Worm (Caenorhabditis elegans) whole organism, L4 larva: Measurements from ENCODE around the gene C15H9.5.

Experiments used
- F10B5.3 ChIP-seq: sonication (generic microtip); optimal IDR thresholded peaks from 2 replicates; lab custom pipeline; 2016; ENCODE audit warnings: mild to moderate bottlenecking, missing genetic modification characterization, missing compliant biosample characterization
- F26F4.8 ChIP-seq: fragments of 200-800 bp; sonication (Bioruptor generic); conservative IDR thresholded peaks from 2 replicates; pipeline ENCODE4 v1.3.6; 2022; ENCODE audit warnings: missing genetic modification characterization, missing compliant biosample characterization
- F37D6.2 ChIP-seq: sonication (generic microtip); optimal IDR thresholded peaks from 2 replicates; lab custom pipeline; 2016; ENCODE audit warnings: mild to moderate bottlenecking, missing genetic modification characterization, missing compliant biosample characterization
- F44E2.7 ChIP-seq: fragments of 200-800 bp; sonication (Bioruptor generic); IDR thresholded peaks from 2 replicates; pipeline ENCODE4 v2.1.2; 2022; ENCODE audit warnings: missing genetic modification characterization, missing compliant biosample characterization
- T20F7.1 ChIP-seq: fragments of 200-800 bp; sonication (Bioruptor generic); optimal IDR thresholded peaks from 2 replicates; lab custom pipeline; 2018; ENCODE audit warnings: mild to moderate bottlenecking, missing genetic modification characterization, missing compliant biosample characterization
- Y48G9A.11 ChIP-seq: fragments of 200-800 bp; sonication (Bioruptor generic); IDR thresholded peaks from 2 replicates; pipeline ENCODE4 v1.3.6; 2022; ENCODE audit warnings: missing genetic modification reagents, missing genetic modification characterization, missing compliant biosample characterization
- ZK337.2 ChIP-seq: fragments of 200-800 bp; sonication (Bioruptor generic); IDR thresholded peaks from 2 replicates; pipeline ENCODE4 v1.3.6; 2022; ENCODE audit warnings: missing genetic modification reagents, missing genetic modification characterization, missing compliant biosample characterization
- aha-1 ChIP-seq: fragments of 150-350 bp; peaks from one replicate; lab custom pipeline; 2014; ENCODE audit warnings: missing biosample characterization, missing genetic modification characterization
- attf-4 ChIP-seq: sonication (generic microtip); optimal IDR thresholded peaks from 3 replicates; lab custom pipeline; 2017; ENCODE audit warnings: missing biosample characterization, missing genetic modification characterization
- ceh-20 ChIP-seq: fragments of 200-800 bp; sonication (Bioruptor generic); IDR thresholded peaks from 2 replicates; pipeline ENCODE4 v1.3.6; 2022; ENCODE audit warnings: missing genetic modification reagents, missing genetic modification characterization, missing compliant biosample characterization
- cey-2 ChIP-seq: sonication (generic microtip); optimal IDR thresholded peaks from 3 replicates; lab custom pipeline; 2017; ENCODE audit warnings: missing genetic modification characterization, mild to moderate bottlenecking, missing compliant biosample characterization, antibody characterized with exemption, borderline replicate concordance; ENCODE audit not compliant: insufficient read depth
- daf-16 ChIP-seq, 3 experiments: sonication (generic microtip); optimal IDR thresholded peaks; 2 replicates each; lab custom pipeline; 2016 to 2017; ENCODE audit warnings: missing genetic modification characterization in 3 of 3, missing genetic modification reagents in 3 of 3, mild to moderate bottlenecking in 2 of 3, missing compliant biosample characterization in 2 of 3, missing biosample characterization in 1 of 3, moderate library complexity in 1 of 3
- daf-8 ChIP-seq: fragments of 200-800 bp; sonication (Bioruptor generic); IDR thresholded peaks from 2 replicates; pipeline ENCODE4 v1.3.6; 2022; ENCODE audit warnings: missing genetic modification characterization, missing compliant biosample characterization
- dmd-9 ChIP-seq: fragments of 200-800 bp; sonication (Bioruptor generic); IDR thresholded peaks from 2 replicates; pipeline ENCODE4 v1.3.6; 2022; ENCODE audit warnings: missing genetic modification reagents, missing genetic modification characterization, missing compliant biosample characterization
- egl-43 ChIP-seq: fragments of 200-800 bp; sonication (Bioruptor generic); IDR thresholded peaks from 2 replicates; pipeline ENCODE4 v1.3.6; 2022; ENCODE audit warnings: missing genetic modification reagents, missing genetic modification characterization, missing compliant biosample characterization
- fos-1 ChIP-seq: fragments of 150-350 bp; optimal IDR thresholded peaks from 2 replicates; lab custom pipeline; 2014; ENCODE audit warnings: missing biosample characterization, missing genetic modification characterization
- gei-8 ChIP-seq: fragments of 200-800 bp; sonication (Bioruptor generic); optimal IDR thresholded peaks from 2 replicates; lab custom pipeline; 2018; ENCODE audit warnings: mild to moderate bottlenecking, missing genetic modification characterization, missing compliant biosample characterization
- hif-1 ChIP-seq, 2 experiments: sonication (generic microtip); optimal IDR thresholded peaks; 2 replicates each; lab custom pipeline; 2016 to 2017; ENCODE audit warnings: missing compliant biosample characterization in 2 of 2, missing genetic modification characterization in 2 of 2, missing genetic modification reagents in 2 of 2, missing genotype in 2 of 2, mild to moderate bottlenecking in 1 of 2
- hlh-11 ChIP-seq: fragments of 200-800 bp; sonication (Bioruptor generic); optimal IDR thresholded peaks from 2 replicates; lab custom pipeline; 2018; ENCODE audit warnings: mild to moderate bottlenecking, missing genetic modification characterization, missing compliant biosample characterization
- lin-13 ChIP-seq: fragments of 150-350 bp; optimal IDR thresholded peaks from 2 replicates; lab custom pipeline; 2014; ENCODE audit warnings: missing biosample characterization, missing genetic modification reagents, missing genetic modification characterization
- mdl-1 ChIP-seq, 2 experiments: fragments of 150-350 bp in 1 of 2; sonication (generic microtip) in 1 of 2; optimal IDR thresholded peaks; 2 replicates each; lab custom pipeline; 2014 to 2017; ENCODE audit warnings: missing biosample characterization in 2 of 2, missing genetic modification characterization in 2 of 2
- mep-1 ChIP-seq: fragments of 150-350 bp; sonication (generic microtip); optimal IDR thresholded peaks from 3 replicates; lab custom pipeline; 2014; ENCODE audit warnings: missing biosample characterization, missing genetic modification characterization
- mxl-2 ChIP-seq: fragments of 200-800 bp; sonication (Bioruptor generic); conservative IDR thresholded peaks from 2 replicates; pipeline ENCODE4 v1.3.6; 2022; ENCODE audit warnings: missing genetic modification reagents, missing genetic modification characterization, missing compliant biosample characterization
- mxl-3 ChIP-seq: fragments of 200-800 bp; sonication (Bioruptor generic); optimal IDR thresholded peaks from 2 replicates; lab custom pipeline; 2018; ENCODE audit warnings: mild to moderate bottlenecking, missing genetic modification characterization, missing compliant biosample characterization
- nhr-11 ChIP-seq: fragments of 150-350 bp; optimal IDR thresholded peaks from 2 replicates; lab custom pipeline; 2014; ENCODE audit warnings: missing biosample characterization, missing genetic modification characterization
- nhr-237 ChIP-seq: sonication (generic microtip); optimal IDR thresholded peaks from 2 replicates; lab custom pipeline; 2017; ENCODE audit warnings: missing biosample characterization, missing genetic modification characterization
- nhr-25 ChIP-seq: sonication (generic microtip); optimal IDR thresholded peaks from 2 replicates; lab custom pipeline; 2017; ENCODE audit warnings: missing genetic modification characterization, mild to moderate bottlenecking, missing compliant biosample characterization, antibody characterized with exemption, moderate library complexity, borderline replicate concordance; ENCODE audit not compliant: insufficient read depth
- nhr-41 ChIP-seq: fragments of 200-800 bp; sonication (Bioruptor generic); IDR thresholded peaks from 2 replicates; pipeline ENCODE4 v1.3.6; 2022; ENCODE audit warnings: missing genetic modification reagents, missing genetic modification characterization, missing compliant biosample characterization
- nhr-6 ChIP-seq: fragments of 150-350 bp; optimal IDR thresholded peaks from 2 replicates; lab custom pipeline; 2014; ENCODE audit warnings: missing biosample characterization, missing genetic modification characterization
- nhr-76 ChIP-seq: fragments of 150-350 bp; optimal IDR thresholded peaks from 2 replicates; lab custom pipeline; 2014; ENCODE audit warnings: missing biosample characterization, missing genetic modification characterization
- php-3 ChIP-seq: fragments of 200-800 bp; sonication (Bioruptor generic); IDR thresholded peaks from 2 replicates; pipeline ENCODE4 v1.3.6; 2022; ENCODE audit warnings: missing genetic modification reagents, missing genetic modification characterization, missing compliant biosample characterization
- pqm-1 ChIP-seq: sonication (generic microtip); optimal IDR thresholded peaks from 2 replicates; lab custom pipeline; 2017; ENCODE audit warnings: missing biosample characterization, missing genetic modification characterization
- rbr-2 ChIP-seq: sonication (generic microtip); optimal IDR thresholded peaks from 2 replicates; lab custom pipeline; 2016; ENCODE audit warnings: missing genotype, missing genetic modification characterization, missing compliant biosample characterization
- saeg-2 ChIP-seq: fragments of 200-800 bp; sonication (Bioruptor generic); IDR thresholded peaks from 2 replicates; pipeline ENCODE4 v1.3.6; 2022; ENCODE audit warnings: missing genetic modification reagents, missing genetic modification characterization, missing compliant biosample characterization
- sdz-12 ChIP-seq: fragments of 200-800 bp; sonication (Bioruptor generic); optimal IDR thresholded peaks from 2 replicates; lab custom pipeline; 2018; ENCODE audit warnings: mild to moderate bottlenecking, missing genetic modification characterization, missing compliant biosample characterization
- snpc-1.2 ChIP-seq: fragments of 200-800 bp; sonication (Bioruptor generic); IDR thresholded peaks from 2 replicates; pipeline ENCODE4 v1.3.6; 2022; ENCODE audit warnings: missing genetic modification reagents, missing genetic modification characterization, missing compliant biosample characterization
- spr-1 ChIP-seq: sonication (generic microtip); optimal IDR thresholded peaks from 2 replicates; lab custom pipeline; 2016; ENCODE audit warnings: mild to moderate bottlenecking, missing genetic modification characterization, missing compliant biosample characterization
- tag-97 ChIP-seq: fragments of 200-800 bp; sonication (Bioruptor generic); IDR thresholded peaks from 2 replicates; pipeline ENCODE4 v1.3.6; 2022; ENCODE audit warnings: missing genetic modification characterization, missing compliant biosample characterization
- unc-130 ChIP-seq: sonication (generic microtip); optimal IDR thresholded peaks from 2 replicates; lab custom pipeline; 2016; ENCODE audit warnings: missing genetic modification reagents, missing genetic modification characterization, missing compliant biosample characterization
- zfp-3 ChIP-seq: fragments of 200-800 bp; sonication (Bioruptor generic); conservative IDR thresholded peaks from 2 replicates; pipeline ENCODE4 v1.3.6; 2022; ENCODE audit warnings: missing genetic modification reagents, missing genetic modification characterization, missing compliant biosample characterization
- zip-11 ChIP-seq: fragments of 200-800 bp; sonication (Bioruptor generic); IDR thresholded peaks from 2 replicates; pipeline ENCODE4 v1.3.6; 2022; ENCODE audit warnings: missing genetic modification characterization, missing compliant biosample characterization
- ztf-11 ChIP-seq: fragments of 150-350 bp; optimal IDR thresholded peaks from 2 replicates; lab custom pipeline; 2014; ENCODE audit warnings: missing biosample characterization, missing genetic modification characterization

C15H9.5 gene

DNA sequence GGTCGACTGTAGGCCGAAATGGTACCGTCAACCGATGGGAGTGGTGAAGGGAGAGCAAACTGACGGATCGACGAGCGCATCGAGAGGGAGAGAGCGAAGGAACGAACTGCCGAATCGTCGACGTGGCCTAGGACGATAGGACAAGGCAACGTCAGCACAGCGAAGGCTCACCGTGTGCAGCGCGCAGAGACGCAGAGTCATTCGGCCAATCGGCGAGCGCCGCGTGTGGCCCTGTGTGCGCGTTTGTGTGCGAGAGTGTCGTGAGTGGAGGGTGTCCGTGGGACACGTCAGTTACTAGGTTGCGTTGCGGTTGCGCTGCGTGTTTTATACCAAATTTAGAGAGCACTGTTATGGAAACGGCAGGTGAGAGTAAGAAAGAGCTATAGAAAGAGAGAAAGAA, 1.1 kb upstream of the C15H9.5 start, which contains the start of gene hsp-3 (continued):
- TF ChIP-seq F44E2.7 (GFP tag; lab: Robert Waterston, UW) = 0 out of 2 replicates have a peak, but pooled peaks have one; percentile 42
- no peak for TF ChIP-seq ztf-11 (tag; lab: Kevin White, UChicago)
- TF ChIP-seq zip-11 (GFP tag; lab: Robert Waterston, UW) = 0 out of 2 replicates have a peak, but pooled peaks have one; percentile 15
- peak; percentile 67 for TF ChIP-seq mxl-2 (GFP tag; lab: Robert Waterston, UW)
- peak; percentile 97 for TF ChIP-seq nhr-41 (GFP tag; lab: Robert Waterston, UW)
- TF ChIP-seq nhr-11 (tag; lab: Kevin White, UChicago) = peak; percentile 94
- TF ChIP-seq zfp-3 (GFP tag; lab: Robert Waterston, UW) = peak; percentile 94
- peak; percentile 62 to 92 for TF ChIP-seq hif-1 (tag; optimal IDR thresholded peaks at IDR 0.05; lab: Kevin White, UChicago)
- peak; percentile 93 for TF ChIP-seq dmd-9 (GFP tag; lab: Robert Waterston, UW)
- no peak for TF ChIP-seq cey-2 (tag; lab: Kevin White, UChicago)
- TF ChIP-seq rbr-2 = peak; percentile 97
- peak; percentile 88 for TF ChIP-seq spr-1 (tag; lab: Kevin White, UChicago)
- TF ChIP-seq lin-13 (GFP tag; lab: Kevin White, UChicago) = peak; percentile 96
- no peak for TF ChIP-seq nhr-76 (tag; lab: Kevin White, UChicago)
- no peak for TF ChIP-seq snpc-1.2 (GFP tag; lab: Robert Waterston, UW)
- TF ChIP-seq daf-8 (GFP tag; lab: Robert Waterston, UW) = peak; percentile 79
- TF ChIP-seq php-3 = peak; percentile 95
- TF ChIP-seq F37D6.2 = peak; percentile 92
- peak; percentile 32 for TF ChIP-seq pqm-1 (tag; lab: Kevin White, UChicago)
- peak; percentile 29 for TF ChIP-seq fos-1
- peak; percentile 96 for TF ChIP-seq ceh-20 (GFP tag; lab: Robert Waterston, UW)
- peak; percentile 6 for TF ChIP-seq unc-130
- TF ChIP-seq saeg-2 (GFP tag; lab: Robert Waterston, UW) = peak; percentile 96
- peak; percentile 99 for TF ChIP-seq hlh-11 (tag; lab: Kevin White, UChicago)
- peak; percentile 69 to 91 for TF ChIP-seq daf-16 (GFP tag; optimal IDR thresholded peaks at IDR 0.05; lab: Kevin White, UChicago)
- peak; percentile 79 for TF ChIP-seq daf-16 (tag; optimal IDR thresholded peaks at IDR 0.05; lab: Kevin White, UChicago)
- TF ChIP-seq gei-8 (GFP tag; lab: Kevin White, UChicago) = peak; percentile 92
- peak; percentile 99 for TF ChIP-seq aha-1 (tag; lab: Kevin White, UChicago)
- TF ChIP-seq mxl-3 (GFP tag; lab: Kevin White, UChicago) = peak; percentile 95
- TF ChIP-seq F10B5.3 (tag; lab: Kevin White, UChicago) = peak; percentile 86
- peak; percentile 47; the same call in 1 of the 2 replicates for TF ChIP-seq Y48G9A.11 (GFP tag; lab: Robert Waterston, UW)
- TF ChIP-seq egl-43 (GFP tag; lab: Robert Waterston, UW) = peak; percentile 96
- TF ChIP-seq tag-97 (GFP tag; lab: Robert Waterston, UW) = no peak

DNA sequence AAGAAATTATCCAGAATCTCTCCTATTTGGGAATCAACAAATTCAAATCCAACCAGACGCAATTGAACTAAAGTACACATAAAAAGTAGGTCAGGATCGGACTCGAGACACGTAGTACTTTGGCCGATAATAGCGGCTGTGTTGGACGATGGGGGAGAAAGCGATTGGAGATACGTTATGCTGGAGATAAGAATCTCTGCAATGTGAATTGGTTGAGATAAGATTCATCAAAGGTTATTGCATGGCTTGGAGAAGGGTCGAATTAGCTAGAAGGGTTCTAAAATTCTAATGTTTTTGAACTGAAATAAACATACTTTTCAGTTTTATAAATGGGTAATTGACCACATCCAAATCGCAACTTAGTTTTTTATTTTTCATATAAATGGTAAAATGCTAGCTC, 567 bp upstream of the C15H9.5 start:
- no peak for TF ChIP-seq mdl-1 (tag; optimal IDR thresholded peaks at IDR 0.05; lab: Kevin White, UChicago)
- TF ChIP-seq attf-4 = no peak
- no peak for TF ChIP-seq F26F4.8 (GFP tag; lab: Robert Waterston, UW)
- TF ChIP-seq nhr-237 (tag; lab: Kevin White, UChicago) = no peak
- TF ChIP-seq T20F7.1 = no peak
- no peak for TF ChIP-seq nhr-6
- TF ChIP-seq F10B5.3 (tag; lab: Kevin White, UChicago) = no peak
- no peak for TF ChIP-seq nhr-25 (tag; lab: Kevin White, UChicago)
- no peak for TF ChIP-seq ZK337.2 (GFP tag; lab: Robert Waterston, UW)
- TF ChIP-seq sdz-12 = no peak
- no peak for TF ChIP-seq mep-1 (tag; lab: Kevin White, UChicago)
- TF ChIP-seq, all 104 proteins: peak for 0
